Worm (Caenorhabditis elegans) whole organism, L2 larva: ENCODE measurements around the gene ceh-7.
A peak's percentile ranks its signal among the peaks of the same experiment; 100 is the strongest.

Experiments
- ceh-82 ChIP-seq: fragments of 150-350 bp; optimal IDR thresholded peaks from 2 replicates; lab custom pipeline; 2014; ENCODE audit warnings: missing biosample characterization, missing genetic modification characterization
- elt-1 ChIP-seq: fragments of 150-350 bp; optimal IDR thresholded peaks from 2 replicates; lab custom pipeline; 2014; ENCODE audit warnings: missing biosample characterization, missing genetic modification characterization
- elt-3 ChIP-seq: sonication (generic microtip); optimal IDR thresholded peaks from 2 replicates; lab custom pipeline; 2017; ENCODE audit warnings: missing biosample characterization, missing genetic modification characterization
- mab-5 ChIP-seq: fragments of 150-350 bp; optimal IDR thresholded peaks from 2 replicates; lab custom pipeline; 2014; ENCODE audit warnings: missing biosample characterization, missing genetic modification characterization
- mbf-1 ChIP-seq: sonication (generic microtip); optimal IDR thresholded peaks from 2 replicates; lab custom pipeline; 2017; ENCODE audit warnings: missing biosample characterization, missing genetic modification characterization
- nhr-11 ChIP-seq: fragments of 150-350 bp; optimal IDR thresholded peaks from 2 replicates; lab custom pipeline; 2014; ENCODE audit warnings: missing biosample characterization, missing genetic modification characterization
- nhr-237 ChIP-seq: fragments of 150-350 bp; optimal IDR thresholded peaks from 2 replicates; lab custom pipeline; 2014; ENCODE audit warnings: missing biosample characterization, missing genetic modification characterization
- nhr-25 ChIP-seq: fragments of 150-350 bp; sonication (generic microtip); optimal IDR thresholded peaks from 3 replicates; lab custom pipeline; 2014; ENCODE audit warnings: missing biosample characterization, missing genetic modification characterization
- skn-1 ChIP-seq: sonication (generic microtip); optimal IDR thresholded peaks from 2 replicates; lab custom pipeline; 2017; ENCODE audit warnings: missing biosample characterization, missing genetic modification characterization

DNA sequence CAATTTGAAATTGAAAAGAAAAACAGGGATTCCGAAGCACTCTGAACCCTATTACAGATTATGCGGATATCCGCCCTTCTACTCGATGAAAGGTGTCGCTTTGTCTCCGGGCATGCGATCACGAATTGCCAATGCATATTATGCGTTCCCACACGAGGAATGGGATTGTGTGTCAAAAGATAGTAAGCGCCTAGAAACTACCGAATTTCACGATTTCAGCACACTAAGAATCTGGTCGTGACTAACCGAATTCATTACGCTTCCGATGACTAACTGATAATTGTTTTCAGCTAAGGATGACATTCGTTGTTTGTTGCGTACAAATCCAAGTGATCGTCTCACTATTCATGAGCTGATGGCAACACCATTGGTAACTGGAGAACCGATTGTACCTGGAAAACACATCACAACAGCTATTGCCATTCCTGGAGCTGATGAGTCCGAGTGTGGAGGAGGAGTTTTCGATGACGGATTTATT, 42.7 kb upstream of the ceh-7 start:
- TF ChIP-seq nhr-11 (tag; lab: Kevin White, UChicago) (no peak), nhr-237 (tag; lab: Kevin White, UChicago) (no peak), nhr-25 (tag; lab: Kevin White, UChicago) (peak; percentile 25), skn-1 (tag; lab: Kevin White, UChicago) (no peak), elt-1 (tag; lab: Kevin White, UChicago) (no peak), mbf-1 (no peak), ceh-82 (tag; lab: Kevin White, UChicago) (no peak), elt-3 (tag; lab: Kevin White, UChicago) (no peak), mab-5 (tag; lab: Kevin White, UChicago) (no peak)
